Worm (Caenorhabditis elegans) whole organism, L1 larva: Measurements from ENCODE around the gene egl-46.

ENCODE experiments used
- C04F5.9 ChIP-seq: sonication (generic microtip); optimal IDR thresholded peaks from 2 replicates; lab custom pipeline; 2016; ENCODE audit warnings: missing genetic modification characterization, missing compliant biosample characterization
- C16A3.4 ChIP-seq: fragments of 150-350 bp; optimal IDR thresholded peaks from 2 replicates; lab custom pipeline; 2014; ENCODE audit warnings: missing biosample characterization, missing genetic modification characterization
- Y116A8C.19 ChIP-seq: sonication (generic microtip); optimal IDR thresholded peaks from 2 replicates; lab custom pipeline; 2016; ENCODE audit warnings: missing compliant biosample characterization, missing genetic modification characterization, borderline replicate concordance
- alr-1 ChIP-seq: fragments of 200-800 bp; sonication (Bioruptor generic); optimal IDR thresholded peaks from 2 replicates; lab custom pipeline; 2018; ENCODE audit warnings: borderline replicate concordance, mild to moderate bottlenecking, missing genetic modification characterization, missing compliant biosample characterization
- aly-2 ChIP-seq: fragments of 150-350 bp; optimal IDR thresholded peaks from 2 replicates; lab custom pipeline; 2014; ENCODE audit warnings: missing biosample characterization, missing genetic modification characterization
- ama-1 ChIP-seq: fragments of 150-350 bp; optimal IDR thresholded peaks from 2 replicates; lab custom pipeline; 2014
- blmp-1 ChIP-seq: fragments of 150-350 bp; optimal IDR thresholded peaks from 2 replicates; lab custom pipeline; 2014; ENCODE audit warnings: missing biosample characterization, missing genetic modification characterization
- ceh-8 ChIP-seq: fragments of 200-800 bp; sonication (Bioruptor generic); optimal IDR thresholded peaks from 2 replicates; lab custom pipeline; 2018; ENCODE audit warnings: mild to moderate bottlenecking, missing genetic modification characterization, moderate library complexity, missing compliant biosample characterization
- ceh-82 ChIP-seq, 3 experiments: fragments of 150-350 bp in 1 of 3; sonication (generic microtip) in 2 of 3; optimal IDR thresholded peaks; 2 replicates each; lab custom pipeline; 2014 to 2017; ENCODE audit warnings: missing biosample characterization in 3 of 3, missing genetic modification characterization in 3 of 3
- ceh-88 ChIP-seq: fragments of 200-800 bp; sonication (Bioruptor generic); IDR thresholded peaks from 2 replicates; pipeline ENCODE4 v1.3.6; 2022; ENCODE audit warnings: missing genetic modification characterization, missing compliant biosample characterization
- ces-1 ChIP-seq: fragments of 150-350 bp; optimal IDR thresholded peaks from 2 replicates; lab custom pipeline; 2014; ENCODE audit warnings: missing biosample characterization, missing genetic modification reagents, missing genetic modification characterization
- dpl-1 ChIP-seq, 3 experiments: fragments of 150-350 bp in 2 of 3; sonication (generic microtip) in 1 of 3; optimal IDR thresholded peaks; 2 replicates each; lab custom pipeline; 2014 to 2017; ENCODE audit warnings: missing biosample characterization in 3 of 3, missing genetic modification characterization in 3 of 3, missing genetic modification reagents in 3 of 3
- efl-1 ChIP-seq, 4 experiments: fragments of 150-350 bp; optimal IDR thresholded peaks in 3 of 4; peaks in 1 of 4; 1 replicate in 1 of 4; 2 replicates in 3 of 4; lab custom pipeline; 2014; ENCODE audit warnings: missing biosample characterization in 2 of 4, missing genetic modification characterization in 2 of 4, missing genetic modification reagents in 2 of 4
- egl-13 ChIP-seq: sonication (generic microtip); optimal IDR thresholded peaks from 2 replicates; lab custom pipeline; 2016; ENCODE audit warnings: missing genotype, missing genetic modification reagents, missing genetic modification characterization, missing compliant biosample characterization
- fkh-8 ChIP-seq: sonication (generic microtip); optimal IDR thresholded peaks from 2 replicates; lab custom pipeline; 2016; ENCODE audit warnings: mild to moderate bottlenecking, missing genetic modification characterization, missing compliant biosample characterization
- hlh-17 ChIP-seq: fragments of 200-800 bp; sonication (Bioruptor generic); optimal IDR thresholded peaks from 2 replicates; lab custom pipeline; 2018; ENCODE audit warnings: missing genetic modification characterization, mild to moderate bottlenecking, missing compliant biosample characterization, moderate library complexity, borderline replicate concordance
- hpl-2 ChIP-seq: fragments of 150-350 bp; optimal IDR thresholded peaks from 2 replicates; lab custom pipeline; 2014; ENCODE audit warnings: missing biosample characterization, missing genetic modification reagents, missing genetic modification characterization
- irx-1 ChIP-seq: sonication (generic microtip); optimal IDR thresholded peaks from 2 replicates; lab custom pipeline; 2016; ENCODE audit warnings: missing genetic modification characterization, missing compliant biosample characterization
- isw-1 ChIP-seq: fragments of 200-800 bp; sonication (Bioruptor generic); IDR thresholded peaks from 2 replicates; pipeline ENCODE4 v1.3.6; 2022; ENCODE audit warnings: missing genetic modification characterization, missing compliant biosample characterization
- jun-1 ChIP-seq: fragments of 150-350 bp; optimal IDR thresholded peaks from 2 replicates; lab custom pipeline; 2014; ENCODE audit warnings: missing biosample characterization, missing genetic modification reagents, missing genetic modification characterization
- lin-13 ChIP-seq: fragments of 150-350 bp; optimal IDR thresholded peaks from 2 replicates; lab custom pipeline; 2014; ENCODE audit warnings: missing biosample characterization, missing genetic modification reagents, missing genetic modification characterization
- lin-14 ChIP-seq: fragments of 200-800 bp; sonication (Bioruptor generic); optimal IDR thresholded peaks from 2 replicates; lab custom pipeline; 2018; ENCODE audit warnings: mild to moderate bottlenecking, missing genetic modification characterization, moderate library complexity, missing compliant biosample characterization
- lin-15B ChIP-seq: fragments of 150-350 bp; sonication (generic microtip); optimal IDR thresholded peaks from 3 replicates; lab custom pipeline; 2014; ENCODE audit warnings: missing biosample characterization, missing genetic modification characterization
- lsy-2 ChIP-seq, 2 experiments: fragments of 150-350 bp; optimal IDR thresholded peaks; 2 replicates each; lab custom pipeline; 2014; ENCODE audit warnings: missing biosample characterization in 2 of 2, missing genetic modification characterization in 2 of 2
- mep-1 ChIP-seq: fragments of 150-350 bp; optimal IDR thresholded peaks from 2 replicates; lab custom pipeline; 2014; ENCODE audit warnings: missing biosample characterization, missing genetic modification characterization
- nhr-12 ChIP-seq: sonication (generic microtip); optimal IDR thresholded peaks from 2 replicates; lab custom pipeline; 2017; ENCODE audit warnings: missing biosample characterization, missing genetic modification characterization
- nhr-19 ChIP-seq: fragments of 200-800 bp; sonication (Bioruptor generic); conservative IDR thresholded peaks from 2 replicates; pipeline ENCODE4 v1.3.6; 2022; ENCODE audit warnings: missing genetic modification characterization, missing compliant biosample characterization
- nhr-20 ChIP-seq: sonication (generic microtip); optimal IDR thresholded peaks from 2 replicates; lab custom pipeline; 2016; ENCODE audit warnings: mild to moderate bottlenecking, missing genetic modification characterization, missing compliant biosample characterization
- nhr-237 ChIP-seq: fragments of 150-350 bp; optimal IDR thresholded peaks from 2 replicates; lab custom pipeline; 2014; ENCODE audit warnings: missing biosample characterization, missing genetic modification characterization
- nhr-47 ChIP-seq: sonication (generic microtip); optimal IDR thresholded peaks from 2 replicates; lab custom pipeline; 2016; ENCODE audit warnings: mild to moderate bottlenecking, missing genetic modification characterization, moderate library complexity, missing compliant biosample characterization
- nhr-71 ChIP-seq: sonication (generic microtip); optimal IDR thresholded peaks from 2 replicates; lab custom pipeline; 2016; ENCODE audit warnings: mild to moderate bottlenecking, missing genetic modification characterization, moderate library complexity, missing compliant biosample characterization
- nhr-76 ChIP-seq: sonication (generic microtip); optimal IDR thresholded peaks from 2 replicates; lab custom pipeline; 2017; ENCODE audit warnings: missing biosample characterization, missing genetic modification characterization
- nhr-77 ChIP-seq: fragments of 150-350 bp; optimal IDR thresholded peaks from 2 replicates; lab custom pipeline; 2014; ENCODE audit warnings: missing biosample characterization, missing genetic modification characterization
- nhr-85 ChIP-seq: sonication (generic microtip); peaks from one replicate; lab custom pipeline; 2016; ENCODE audit warnings: missing genetic modification characterization, inconsistent platforms, missing compliant biosample characterization
- nhr-90 ChIP-seq: sonication (generic microtip); optimal IDR thresholded peaks from 2 replicates; lab custom pipeline; 2016; ENCODE audit warnings: mild to moderate bottlenecking, missing genetic modification characterization, missing compliant biosample characterization; ENCODE audit not compliant: poor library complexity
- pag-3 ChIP-seq: sonication (generic microtip); optimal IDR thresholded peaks from 2 replicates; lab custom pipeline; 2017; ENCODE audit warnings: missing genetic modification characterization, mild to moderate bottlenecking, missing compliant biosample characterization, antibody characterized with exemption, borderline replicate concordance; ENCODE audit not compliant: insufficient read depth
- pax-3 ChIP-seq: fragments of 200-800 bp; sonication (Bioruptor generic); optimal IDR thresholded peaks from 2 replicates; lab custom pipeline; 2018; ENCODE audit warnings: mild to moderate bottlenecking, missing genetic modification characterization, moderate library complexity, missing compliant biosample characterization
- pqm-1 ChIP-seq: sonication (generic microtip); optimal IDR thresholded peaks from 3 replicates; lab custom pipeline; 2017; ENCODE audit warnings: missing biosample characterization, missing genetic modification characterization
- rnt-1 ChIP-seq: sonication (generic microtip); optimal IDR thresholded peaks from 2 replicates; lab custom pipeline; 2016; ENCODE audit warnings: mild to moderate bottlenecking, missing genetic modification characterization, moderate library complexity, missing compliant biosample characterization
- skn-1 ChIP-seq: fragments of 150-350 bp; optimal IDR thresholded peaks from 2 replicates; lab custom pipeline; 2014; ENCODE audit warnings: missing biosample characterization, missing genetic modification characterization
- snpc-4 ChIP-seq: fragments of 150-350 bp; optimal IDR thresholded peaks from 2 replicates; lab custom pipeline; 2014; ENCODE audit warnings: missing biosample characterization, missing genetic modification characterization
- snu-23 ChIP-seq: sonication (generic microtip); optimal IDR thresholded peaks from 2 replicates; lab custom pipeline; 2016; ENCODE audit warnings: missing genetic modification characterization, missing compliant biosample characterization
- sox-4 ChIP-seq: sonication (generic microtip); optimal IDR thresholded peaks from 2 replicates; lab custom pipeline; 2016; ENCODE audit warnings: missing genetic modification characterization, missing compliant biosample characterization
- sptf-1 ChIP-seq: fragments of 150-350 bp; optimal IDR thresholded peaks from 2 replicates; lab custom pipeline; 2014; ENCODE audit warnings: missing biosample characterization, missing genetic modification characterization
- sup-37 ChIP-seq: fragments of 200-800 bp; sonication (Bioruptor generic); optimal IDR thresholded peaks from 2 replicates; lab custom pipeline; 2018; ENCODE audit warnings: mild to moderate bottlenecking, missing genetic modification characterization, missing compliant biosample characterization
- swsn-7 ChIP-seq: sonication (generic microtip); optimal IDR thresholded peaks from 2 replicates; lab custom pipeline; 2016; ENCODE audit warnings: missing genetic modification characterization, missing compliant biosample characterization
- tlp-1 ChIP-seq: fragments of 150-350 bp; optimal IDR thresholded peaks from 2 replicates; lab custom pipeline; 2014; ENCODE audit warnings: missing biosample characterization, missing genetic modification characterization
- unc-30 ChIP-seq: sonication (generic microtip); optimal IDR thresholded peaks from 2 replicates; lab custom pipeline; 2017; ENCODE audit warnings: missing biosample characterization, missing genetic modification characterization
- unc-98 ChIP-seq: fragments of 200-800 bp; sonication (Bioruptor generic); IDR thresholded peaks from 2 replicates; pipeline ENCODE4 v1.3.6; 2022; ENCODE audit warnings: missing genetic modification characterization, missing compliant biosample characterization
- vab-15 ChIP-seq: sonication (generic microtip); optimal IDR thresholded peaks from 2 replicates; lab custom pipeline; 2017; ENCODE audit warnings: missing genotype, mild to moderate bottlenecking, missing genetic modification characterization, missing compliant biosample characterization
- zag-1 ChIP-seq: fragments of 150-350 bp; optimal IDR thresholded peaks from 2 replicates; lab custom pipeline; 2014; ENCODE audit warnings: missing biosample characterization, missing genetic modification characterization
- zip-4 ChIP-seq: fragments of 200-800 bp; sonication (Bioruptor generic); optimal IDR thresholded peaks from 2 replicates; lab custom pipeline; 2018; ENCODE audit warnings: mild to moderate bottlenecking, missing genetic modification characterization, moderate library complexity, missing compliant biosample characterization

The egl-46 gene

DNA sequence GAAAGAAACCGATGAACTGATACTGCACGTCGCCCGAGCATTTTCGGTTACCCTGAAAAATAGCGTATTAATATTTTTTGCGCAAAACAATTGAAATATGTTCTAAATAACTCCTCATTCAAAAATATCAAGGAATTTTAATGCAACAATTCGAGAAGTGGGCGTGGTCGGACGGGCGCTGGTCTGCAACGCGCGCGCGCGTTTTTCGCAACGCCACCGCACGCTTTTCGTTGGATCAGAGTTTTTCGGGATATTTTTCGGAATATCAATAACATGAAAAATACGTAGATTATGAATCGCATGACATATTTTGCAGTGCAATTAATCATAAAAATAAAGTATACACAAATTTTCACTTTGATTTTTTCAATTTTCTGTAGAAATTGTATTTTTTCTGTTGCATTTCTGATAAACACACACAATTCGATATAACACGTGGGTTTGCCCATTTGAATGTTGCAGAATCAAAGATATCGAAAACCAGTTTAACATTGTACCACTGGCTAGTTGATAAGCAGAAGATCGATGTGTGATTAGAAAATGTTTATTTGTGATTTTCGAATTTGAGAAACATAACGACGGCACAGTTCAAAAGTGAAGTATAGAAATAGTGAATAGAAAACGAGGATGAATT lies 27.8 kb upstream of the egl-46 start, which contains the start of gene dlst-1:
dlst-1 (minus strand) TSS at position 52 of the 634 bp plus-strand sequence.
- TF ChIP-seq lin-14 (GFP tag; lab: Kevin White, UChicago) (peak; percentile 54), unc-30 (tag; lab: Kevin White, UChicago) (no peak), ceh-88 (GFP tag; lab: Robert Waterston, UW) (no peak), ceh-82 (tag; optimal IDR thresholded peaks at IDR 0.05; lab: Kevin White, UChicago) (peak; percentile 30 to 48 (median 40)), nhr-90 (tag; lab: Kevin White, UChicago) (peak; percentile 35), mep-1 (tag; lab: Kevin White, UChicago) (no peak), hlh-17 (GFP tag; lab: Kevin White, UChicago) (no peak), zag-1 (tag; lab: Kevin White, UChicago) (no peak), snpc-4 (tag; lab: Kevin White, UChicago) (peak; percentile 2), rnt-1 (tag; lab: Kevin White, UChicago) (peak; percentile 69), efl-1 (optimal IDR thresholded peaks at IDR 0.05; lab: Kevin White, UChicago) (peak; percentile 35 to 53), efl-1 (GFP tag; optimal IDR thresholded peaks at IDR 0.05 in 1 of 2; lab: Kevin White, UChicago) (peak; percentile 35 to 94), alr-1 (tag; lab: Kevin White, UChicago) (no peak), ama-1 (lab: Kevin White, UChicago) (peak; percentile 27), snu-23 (GFP tag; lab: Kevin White, UChicago) (peak; percentile 65), nhr-85 (tag; lab: Kevin White, UChicago) (peak; percentile 80), lin-15B (tag; lab: Kevin White, UChicago) (no peak), lin-13 (GFP tag; lab: Kevin White, UChicago) (no peak), egl-13 (tag; lab: Kevin White, UChicago) (no peak), nhr-19 (peak; percentile 45), isw-1 (GFP tag; lab: Robert Waterston, UW) (0 out of 2 replicates have a peak, but pooled peaks have one; percentile 2), unc-98 (GFP tag; lab: Robert Waterston, UW) (no peak), lsy-2 (tag; optimal IDR thresholded peaks at IDR 0.05; lab: Kevin White, UChicago) (peak; percentile 41 to 46), C04F5.9 (no peak), nhr-237 (tag; lab: Kevin White, UChicago) (no peak), pag-3 (tag; lab: Kevin White, UChicago) (no peak), nhr-71 (tag; lab: Kevin White, UChicago) (peak; percentile 66), jun-1 (tag; lab: Kevin White, UChicago) (peak; percentile 1), pqm-1 (tag; lab: Kevin White, UChicago) (no peak), ceh-8 (GFP tag; lab: Kevin White, UChicago) (no peak), swsn-7 (tag; lab: Kevin White, UChicago) (peak; percentile 65), blmp-1 (tag; lab: Kevin White, UChicago) (peak; percentile 0), vab-15 (tag; lab: Kevin White, UChicago) (no peak), dpl-1 (GFP tag; optimal IDR thresholded peaks at IDR 0.05; lab: Kevin White, UChicago) (peak in 2 of 3 experiments; percentile 42 to 43), zip-4 (no peak), ces-1 (GFP tag; lab: Kevin White, UChicago) (no peak), nhr-77 (tag; lab: Kevin White, UChicago) (no peak), nhr-12 (tag; lab: Kevin White, UChicago) (no peak), sptf-1 (tag; lab: Kevin White, UChicago) (no peak), nhr-47 (tag; lab: Kevin White, UChicago) (peak; percentile 68), sox-4 (tag; lab: Kevin White, UChicago) (peak; percentile 20), pax-3 (tag; lab: Kevin White, UChicago) (no peak), aly-2 (tag; lab: Kevin White, UChicago) (peak; percentile 22), nhr-20 (peak; percentile 62), fkh-8 (no peak), irx-1 (tag; lab: Kevin White, UChicago) (peak; percentile 48), skn-1 (tag; lab: Kevin White, UChicago) (peak; percentile 50), C16A3.4 (tag; lab: Kevin White, UChicago) (peak; percentile 47), Y116A8C.19 (tag; lab: Kevin White, UChicago) (no peak), hpl-2 (GFP tag; lab: Kevin White, UChicago) (no peak), tlp-1 (tag; lab: Kevin White, UChicago) (no peak), nhr-76 (tag; lab: Kevin White, UChicago) (no peak), sup-37 (GFP tag; lab: Kevin White, UChicago) (no peak)
